Worm (Caenorhabditis elegans) whole organism, young adult: ENCODE measurements around the gene hir-1.

ENCODE experiments used
- B0336.3 ChIP-seq: fragments of 200-800 bp; sonication (Bioruptor generic); IDR thresholded peaks from 2 replicates; pipeline ENCODE4 v1.3.6; 2022; ENCODE audit warnings: missing genetic modification characterization, missing compliant biosample characterization
- F10E7.11 ChIP-seq: sonication (generic microtip); optimal IDR thresholded peaks from 2 replicates; lab custom pipeline; 2017; ENCODE audit warnings: mild to moderate bottlenecking, missing genetic modification characterization, moderate library complexity, missing compliant biosample characterization
- F23B12.7 ChIP-seq: sonication (generic microtip); optimal IDR thresholded peaks from 2 replicates; lab custom pipeline; 2017; ENCODE audit warnings: missing genetic modification characterization, mild to moderate bottlenecking, missing compliant biosample characterization, antibody characterized with exemption, moderate library complexity; ENCODE audit not compliant: insufficient read depth
- F33H1.4 ChIP-seq: fragments of 200-800 bp; sonication (Bioruptor generic); IDR thresholded peaks from 2 replicates; pipeline ENCODE4 v1.3.6; 2022; ENCODE audit warnings: missing genetic modification reagents, missing genetic modification characterization, missing compliant biosample characterization
- F39B2.1 ChIP-seq: fragments of 200-800 bp; sonication (Bioruptor generic); IDR thresholded peaks from 2 replicates; pipeline ENCODE4 v1.3.6; 2022; ENCODE audit warnings: missing genetic modification reagents, missing genetic modification characterization, missing compliant biosample characterization
- F49E8.2 ChIP-seq: sonication (generic microtip); optimal IDR thresholded peaks from 3 replicates; lab custom pipeline; 2017; ENCODE audit warnings: missing genetic modification characterization, mild to moderate bottlenecking, missing compliant biosample characterization, antibody characterized with exemption, moderate library complexity; ENCODE audit not compliant: insufficient read depth
- T07F8.4 ChIP-seq: sonication (generic microtip); optimal IDR thresholded peaks from 2 replicates; lab custom pipeline; 2016; ENCODE audit warnings: mild to moderate bottlenecking, missing genetic modification characterization, moderate library complexity, missing compliant biosample characterization
- Y53G8AR.9 ChIP-seq: fragments of 200-800 bp; sonication (Bioruptor generic); conservative IDR thresholded peaks from 2 replicates; pipeline ENCODE4 v1.3.6; 2022; ENCODE audit warnings: missing genetic modification reagents, missing genetic modification characterization, missing compliant biosample characterization
- Y79H2A.3 ChIP-seq: fragments of 200-800 bp; sonication (Bioruptor generic); conservative IDR thresholded peaks from 2 replicates; pipeline ENCODE4 v1.3.6; 2022; ENCODE audit warnings: missing genetic modification reagents, missing genetic modification characterization, missing compliant biosample characterization
- Y95B8A.8 ChIP-seq: fragments of 200-800 bp; sonication (Bioruptor generic); IDR thresholded peaks from 2 replicates; pipeline ENCODE4 v1.3.6; 2022; ENCODE audit warnings: missing genetic modification reagents, missing genetic modification characterization, missing compliant biosample characterization
- atf-7 ChIP-seq: sonication (generic microtip); optimal IDR thresholded peaks from 2 replicates; lab custom pipeline; 2017; ENCODE audit warnings: mild to moderate bottlenecking, missing genetic modification characterization, missing compliant biosample characterization
- attf-6 ChIP-seq: fragments of 200-800 bp; sonication (Bioruptor generic); IDR thresholded peaks from 2 replicates; pipeline ENCODE4 v1.3.6; 2022; ENCODE audit warnings: missing genetic modification reagents, missing genetic modification characterization, missing compliant biosample characterization
- bed-2 ChIP-seq: fragments of 200-800 bp; sonication (Bioruptor generic); IDR thresholded peaks from 2 replicates; pipeline ENCODE4 v1.3.6; 2022; ENCODE audit warnings: missing genetic modification reagents, missing genetic modification characterization, missing compliant biosample characterization
- cebp-2 ChIP-seq: fragments of 200-800 bp; sonication (Bioruptor generic); IDR thresholded peaks from 2 replicates; pipeline ENCODE4 v1.3.6; 2022; ENCODE audit warnings: missing genetic modification characterization, missing compliant biosample characterization
- ceh-91 ChIP-seq: fragments of 200-800 bp; sonication (Bioruptor generic); IDR thresholded peaks from 2 replicates; pipeline ENCODE4 v1.3.6; 2022; ENCODE audit warnings: missing genetic modification reagents, missing genetic modification characterization, missing compliant biosample characterization
- chd-7 ChIP-seq: sonication (generic microtip); optimal IDR thresholded peaks from 2 replicates; lab custom pipeline; 2016; ENCODE audit warnings: mild to moderate bottlenecking, missing genetic modification characterization, moderate library complexity, missing compliant biosample characterization
- dox-1 ChIP-seq: fragments of 200-800 bp; sonication (Bioruptor generic); IDR thresholded peaks from 2 replicates; pipeline ENCODE4 v1.3.6; 2022; ENCODE audit warnings: missing genetic modification reagents, missing genetic modification characterization, missing compliant biosample characterization
- egrh-3 ChIP-seq: fragments of 200-800 bp; sonication (Bioruptor generic); IDR thresholded peaks from 2 replicates; pipeline ENCODE4 v1.3.6; 2022; ENCODE audit warnings: missing genetic modification reagents, missing genetic modification characterization, missing compliant biosample characterization
- ekl-4 ChIP-seq: fragments of 200-800 bp; sonication (Bioruptor generic); IDR thresholded peaks from 2 replicates; pipeline ENCODE4 v1.3.6; 2022; ENCODE audit warnings: missing genetic modification reagents, missing genetic modification characterization, missing compliant biosample characterization
- gei-17 ChIP-seq: fragments of 200-800 bp; sonication (Bioruptor generic); optimal IDR thresholded peaks from 2 replicates; lab custom pipeline; 2018; ENCODE audit warnings: mild to moderate bottlenecking, missing genetic modification characterization, missing compliant biosample characterization
- hlh-26 ChIP-seq: fragments of 200-800 bp; sonication (Bioruptor generic); conservative IDR thresholded peaks from 2 replicates; pipeline ENCODE4 v1.3.6; 2022; ENCODE audit warnings: missing genetic modification reagents, missing genetic modification characterization, missing compliant biosample characterization
- hsf-1 ChIP-seq: fragments of 200-800 bp; sonication (Bioruptor generic); IDR thresholded peaks from 2 replicates; pipeline ENCODE4 v1.3.6; 2022; ENCODE audit warnings: missing genetic modification reagents, missing genetic modification characterization, missing compliant biosample characterization
- let-607 ChIP-seq, 2 experiments: fragments of 200-800 bp in 1 of 2; sonication (Bioruptor generic) in 1 of 2; sonication (generic microtip) in 1 of 2; optimal IDR thresholded peaks; 2 replicates each; lab custom pipeline; 2016 to 2018; ENCODE audit warnings: mild to moderate bottlenecking in 2 of 2, missing compliant biosample characterization in 2 of 2, missing genetic modification characterization in 2 of 2, moderate library complexity in 2 of 2, missing genotype in 1 of 2
- madf-3 ChIP-seq: fragments of 200-800 bp; sonication (Bioruptor generic); IDR thresholded peaks from 2 replicates; pipeline ENCODE4 v1.3.6; 2022; ENCODE audit warnings: missing genetic modification reagents, missing genetic modification characterization, missing compliant biosample characterization
- madf-6 ChIP-seq: fragments of 200-800 bp; sonication (Bioruptor generic); IDR thresholded peaks from 2 replicates; pipeline ENCODE4 v1.3.6; 2022; ENCODE audit warnings: missing genetic modification reagents, missing genetic modification characterization, missing compliant biosample characterization
- mes-4 ChIP-seq: sonication (generic microtip); optimal IDR thresholded peaks from 2 replicates; lab custom pipeline; 2016; ENCODE audit warnings: missing genotype, missing genetic modification characterization, missing compliant biosample characterization
- nhr-120 ChIP-seq: fragments of 200-800 bp; sonication (Bioruptor generic); IDR thresholded peaks from 2 replicates; pipeline ENCODE4 v1.3.6; 2022; ENCODE audit warnings: missing genetic modification characterization, missing compliant biosample characterization
- nhr-179 ChIP-seq: sonication (generic microtip); optimal IDR thresholded peaks from 2 replicates; lab custom pipeline; 2016; ENCODE audit warnings: mild to moderate bottlenecking, missing genetic modification characterization, missing compliant biosample characterization
- nhr-90 ChIP-seq: sonication (generic microtip); optimal IDR thresholded peaks from 2 replicates; lab custom pipeline; 2016; ENCODE audit warnings: missing genotype, mild to moderate bottlenecking, missing genetic modification characterization, missing compliant biosample characterization
- pbrm-1 ChIP-seq: fragments of 200-800 bp; sonication (Bioruptor generic); IDR thresholded peaks from 2 replicates; pipeline ENCODE4 v1.3.6; 2022; ENCODE audit warnings: missing genetic modification reagents, missing genetic modification characterization, missing compliant biosample characterization
- repo-1 ChIP-seq: sonication (generic microtip); optimal IDR thresholded peaks from 2 replicates; lab custom pipeline; 2017; ENCODE audit warnings: mild to moderate bottlenecking, missing genetic modification characterization, missing compliant biosample characterization
- sea-2 ChIP-seq: fragments of 200-800 bp; sonication (Bioruptor generic); IDR thresholded peaks from 2 replicates; pipeline ENCODE4 v1.3.6; 2022; ENCODE audit warnings: missing genetic modification characterization, missing compliant biosample characterization
- snpc-1.3 ChIP-seq: sonication (generic microtip); optimal IDR thresholded peaks from 2 replicates; lab custom pipeline; 2017; ENCODE audit warnings: missing genetic modification characterization, mild to moderate bottlenecking, missing compliant biosample characterization, antibody characterized with exemption, moderate library complexity, missing genotype, missing genetic modification reagents; ENCODE audit not compliant: insufficient read depth
- snpc-3.4 ChIP-seq: sonication (generic microtip); optimal IDR thresholded peaks from 2 replicates; lab custom pipeline; 2017; ENCODE audit warnings: missing genetic modification characterization, mild to moderate bottlenecking, missing compliant biosample characterization, antibody characterized with exemption, moderate library complexity, missing genotype, missing genetic modification reagents
- snpc-4 ChIP-seq, 5 experiments: fragments of 150-350 bp in 1 of 5; sonication (generic microtip) in 4 of 5; optimal IDR thresholded peaks; 2 replicates each; lab custom pipeline; 2014 to 2018; ENCODE audit warnings: missing genetic modification characterization in 5 of 5, missing biosample characterization in 3 of 5, antibody characterized with exemption in 2 of 5, mild to moderate bottlenecking in 2 of 5, missing compliant biosample characterization in 2 of 5, missing genotype in 2 of 5, moderate library complexity in 2 of 5, missing genetic modification reagents in 1 of 5
- sptf-2 ChIP-seq: fragments of 200-800 bp; sonication (Bioruptor generic); optimal IDR thresholded peaks from 2 replicates; lab custom pipeline; 2018; ENCODE audit warnings: mild to moderate bottlenecking, missing genetic modification characterization, missing compliant biosample characterization
- tbp1 ChIP-seq: fragments of 200-800 bp; sonication (Bioruptor generic); optimal IDR thresholded peaks from 2 replicates; lab custom pipeline; 2018; ENCODE audit warnings: mild to moderate bottlenecking, missing genetic modification characterization, missing compliant biosample characterization
- unc-62 ChIP-seq: fragments of 150-350 bp; optimal IDR thresholded peaks from 2 replicates; lab custom pipeline; 2014; ENCODE audit warnings: missing biosample characterization, missing genetic modification reagents, missing genetic modification characterization
- zfh-2 ChIP-seq: fragments of 200-800 bp; sonication (Bioruptor generic); conservative IDR thresholded peaks from 2 replicates; pipeline ENCODE4 v1.3.6; 2022; ENCODE audit warnings: missing genetic modification reagents, missing genetic modification characterization, missing compliant biosample characterization
- ztf-18 ChIP-seq: sonication (generic microtip); optimal IDR thresholded peaks from 2 replicates; lab custom pipeline; 2016; ENCODE audit warnings: missing genotype, mild to moderate bottlenecking, missing genetic modification characterization, missing compliant biosample characterization
- ztf-26 ChIP-seq: sonication (generic microtip); optimal IDR thresholded peaks from 2 replicates; lab custom pipeline; 2017; ENCODE audit warnings: missing genetic modification characterization, missing compliant biosample characterization
- ztf-28 ChIP-seq: fragments of 200-800 bp; sonication (Bioruptor generic); IDR thresholded peaks from 2 replicates; pipeline ENCODE4 v1.3.6; 2022; ENCODE audit warnings: missing genetic modification reagents, missing genetic modification characterization, missing compliant biosample characterization
- ztf-3 ChIP-seq: fragments of 200-800 bp; sonication (Bioruptor generic); optimal IDR thresholded peaks from 2 replicates; lab custom pipeline; 2018; ENCODE audit warnings: mild to moderate bottlenecking, missing genetic modification characterization, missing compliant biosample characterization
- ztf-6 ChIP-seq: fragments of 200-800 bp; sonication (Bioruptor generic); IDR thresholded peaks from 2 replicates; pipeline ENCODE4 v1.3.6; 2022; ENCODE audit warnings: missing genetic modification reagents, missing genetic modification characterization, missing compliant biosample characterization

Gene hir-1

DNA sequence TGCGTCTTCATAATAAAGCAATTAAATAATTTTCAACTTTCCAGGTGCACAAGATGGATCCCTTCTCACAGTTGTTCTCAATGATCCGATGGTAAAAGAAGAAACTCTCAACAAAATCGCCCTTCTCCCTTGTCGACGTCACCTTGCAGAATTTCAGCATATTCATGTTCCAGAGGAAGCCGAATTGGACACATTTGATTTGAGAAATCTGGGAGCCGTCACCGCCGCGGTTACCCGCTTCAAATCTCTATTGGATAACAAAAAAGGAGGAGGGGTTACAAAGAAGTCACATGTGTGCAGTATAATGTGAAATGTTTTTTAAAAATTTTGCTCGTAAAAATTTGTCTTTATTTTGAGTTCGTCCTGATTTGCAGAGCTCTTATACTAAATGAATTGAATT, 19.2 kb upstream of the hir-1 start (continued):
- no peak for TF ChIP-seq zfh-2 (GFP tag; lab: Robert Waterston, UW)
- TF ChIP-seq egrh-3 (GFP tag; lab: Robert Waterston, UW), result no peak
- no peak for TF ChIP-seq mes-4 (tag; lab: Kevin White, UChicago)
- TF ChIP-seq hsf-1 (GFP tag; lab: Robert Waterston, UW), result peak; percentile 61; the same call in 1 of the 2 replicates
- peak in 1 of 2 experiments; percentile 28 for TF ChIP-seq let-607 (tag; optimal IDR thresholded peaks at IDR 0.05; lab: Kevin White, UChicago)
- TF ChIP-seq ztf-26 (tag; lab: Kevin White, UChicago), result peak; percentile 31
- TF ChIP-seq Y79H2A.3 (GFP tag; lab: Robert Waterston, UW), result 0 out of 2 replicates have a peak, but pooled peaks have one; percentile 10
- TF ChIP-seq ekl-4 (GFP tag; lab: Robert Waterston, UW), result peak; percentile 54
- peak; percentile 55; the same call in 1 of the 2 replicates for TF ChIP-seq madf-3 (GFP tag; lab: Robert Waterston, UW)
- no peak for TF ChIP-seq unc-62
- TF ChIP-seq Y95B8A.8 (GFP tag; lab: Robert Waterston, UW), result 0 out of 2 replicates have a peak, but pooled peaks have one; percentile 58
- TF ChIP-seq F49E8.2 (tag; lab: Kevin White, UChicago), result no peak
- TF ChIP-seq cebp-2, result 0 out of 2 replicates have a peak, but pooled peaks have one; percentile 70
- TF ChIP-seq hlh-26, result no peak
- TF ChIP-seq snpc-1.3 (tag; lab: Kevin White, UChicago), result no peak
- TF ChIP-seq F23B12.7 (tag; lab: Kevin White, UChicago), result no peak
- no peak for TF ChIP-seq sptf-2 (GFP tag; lab: Kevin White, UChicago)
- TF ChIP-seq B0336.3 (GFP tag; lab: Robert Waterston, UW), result peak; percentile 75
- peak; percentile 13 for TF ChIP-seq tbp1 (GFP tag; lab: Kevin White, UChicago)
- TF ChIP-seq snpc-3.4, result peak; percentile 10
- TF ChIP-seq F10E7.11, result no peak
- TF ChIP-seq ztf-3 (GFP tag; lab: Kevin White, UChicago), result no peak
- TF ChIP-seq ztf-18 (tag; lab: Kevin White, UChicago), result peak; percentile 38
- no peak for TF ChIP-seq nhr-120 (GFP tag; lab: Robert Waterston, UW)
- TF ChIP-seq bed-2 (GFP tag; lab: Robert Waterston, UW), result no peak
- TF ChIP-seq dox-1 (GFP tag; lab: Robert Waterston, UW), result no peak
- TF ChIP-seq snpc-4 (GFP tag; optimal IDR thresholded peaks at IDR 0.05; lab: Kevin White, UChicago), result no peak
- TF ChIP-seq snpc-4 (tag; optimal IDR thresholded peaks at IDR 0.05; lab: Kevin White, UChicago), result peak in 1 of 4 experiments; percentile 15
- TF ChIP-seq F33H1.4 (GFP tag; lab: Robert Waterston, UW), result 0 out of 2 replicates have a peak, but pooled peaks have one; percentile 16
- no peak for TF ChIP-seq ztf-28
- no peak for TF ChIP-seq atf-7 (tag; lab: Kevin White, UChicago)
- 0 out of 2 replicates have a peak, but pooled peaks have one; percentile 14 for TF ChIP-seq F39B2.1 (GFP tag; lab: Robert Waterston, UW)
- TF ChIP-seq nhr-90 (tag; lab: Kevin White, UChicago), result no peak
- TF ChIP-seq chd-7 (tag; lab: Kevin White, UChicago), result peak; percentile 22
- TF ChIP-seq T07F8.4 (tag; lab: Kevin White, UChicago), result no peak
- peak; percentile 43; the same call in 1 of the 2 replicates for TF ChIP-seq madf-6
- peak; percentile 54; the same call in 1 of the 2 replicates for TF ChIP-seq Y53G8AR.9 (GFP tag; lab: Robert Waterston, UW)
- no peak for TF ChIP-seq sea-2 (GFP tag; lab: Robert Waterston, UW)
- no peak for TF ChIP-seq gei-17 (GFP tag; lab: Kevin White, UChicago)
- peak; percentile 40; the same call in 1 of the 2 replicates for TF ChIP-seq attf-6 (GFP tag; lab: Robert Waterston, UW)
- no peak for TF ChIP-seq ztf-6 (GFP tag; lab: Robert Waterston, UW)
- no peak for TF ChIP-seq nhr-179
- TF ChIP-seq pbrm-1, result peak; percentile 23; the same call in 1 of the 2 replicates
- TF ChIP-seq ceh-91 (GFP tag; lab: Robert Waterston, UW), result no peak
- TF ChIP-seq repo-1 (tag; lab: Kevin White, UChicago), result peak; percentile 22
